Fruit fly (Drosophila melanogaster) whole organism, prepupa: ENCODE data around the gene Rga.

Experiments used
- Blimp-1 ChIP-seq: fragments of 200-800 bp; sonication (Bioruptor generic); optimal IDR thresholded peaks from 3 replicates; lab custom pipeline; 2017; ENCODE audit warnings: missing biosample characterization, missing genetic modification characterization, mild to moderate bottlenecking, moderate library complexity, missing genetic modification reagents
- CG34406 ChIP-seq: fragments of 200-800 bp; sonication (Bioruptor generic); optimal IDR thresholded peaks from 3 replicates; lab custom pipeline; 2016; ENCODE audit warnings: missing biosample characterization, missing genetic modification characterization
- CG4318 ChIP-seq: fragments of 200-800 bp; sonication (Bioruptor generic); optimal IDR thresholded peaks from 3 replicates; lab custom pipeline; 2017; ENCODE audit warnings: missing biosample characterization, mild to moderate bottlenecking, missing genetic modification characterization
- CG6276 ChIP-seq: fragments of 200-800 bp; sonication (Bioruptor generic); optimal IDR thresholded peaks from 2 replicates; lab custom pipeline; 2017; ENCODE audit warnings: missing biosample characterization, mild to moderate bottlenecking, missing genetic modification characterization
- CG6854 ChIP-seq: fragments of 200-800 bp; sonication (Bioruptor generic); optimal IDR thresholded peaks from 2 replicates; lab custom pipeline; 2017; ENCODE audit warnings: missing biosample characterization, mild to moderate bottlenecking, missing genetic modification characterization
- Gug ChIP-seq: fragments of 200-800 bp; sonication (Bioruptor generic); IDR thresholded peaks from 2 replicates; pipeline ENCODE4 v1.3.6; 2022; ENCODE audit warnings: missing biosample characterization, missing genetic modification characterization
- OdsH ChIP-seq: fragments of 200-800 bp; sonication (Bioruptor generic); optimal IDR thresholded peaks from 3 replicates; lab custom pipeline; 2016; ENCODE audit warnings: missing biosample characterization, missing genetic modification characterization
- dac ChIP-seq: fragments of 200-800 bp; sonication (Bioruptor generic); optimal IDR thresholded peaks from 2 replicates; lab custom pipeline; 2017; ENCODE audit warnings: missing biosample characterization, mild to moderate bottlenecking, missing genetic modification characterization
- eg ChIP-seq: fragments of 200-800 bp; sonication (Bioruptor generic); IDR thresholded peaks from 3 replicates; pipeline ENCODE4 v1.3.6; 2022; ENCODE audit warnings: missing biosample characterization, missing genetic modification characterization
- pdm3 ChIP-seq: fragments of 200-800 bp; sonication (Bioruptor generic); optimal IDR thresholded peaks from 3 replicates; lab custom pipeline; 2016; ENCODE audit warnings: missing biosample characterization, missing genetic modification characterization
- svp ChIP-seq: fragments of 200-800 bp; sonication (Bioruptor generic); peaks from one replicate; lab custom pipeline; 2016; ENCODE audit warnings: missing biosample characterization, missing genetic modification characterization

dm6 chr3R:5592009-5592572 lies 20.8 kb downstream of the Rga start:
- peak; percentile 93 for TF ChIP-seq svp (GFP tag; lab: Kevin White, UChicago)
- no peak for TF ChIP-seq eg (GFP tag; lab: Robert Waterston, UW)
- no peak for TF ChIP-seq CG6854
- TF ChIP-seq pdm3 (GFP tag; lab: Kevin White, UChicago) = no peak
- TF ChIP-seq dac (GFP tag; lab: Kevin White, UChicago) = no peak
- no peak for TF ChIP-seq OdsH
- TF ChIP-seq CG6276 = no peak
- TF ChIP-seq Blimp-1 (GFP tag; lab: Kevin White, UChicago) = no peak
- TF ChIP-seq Gug = no peak
- TF ChIP-seq CG4318 (GFP tag; lab: Kevin White, UChicago) = no peak
- no peak for TF ChIP-seq CG34406 (GFP tag; lab: Kevin White, UChicago)
